Fruit fly (Drosophila melanogaster): ENCODE results near the gene RpS10b.
A peak's percentile ranks its signal among the peaks of the same experiment; 100 is the strongest.

The RpS10b gene

DNA sequence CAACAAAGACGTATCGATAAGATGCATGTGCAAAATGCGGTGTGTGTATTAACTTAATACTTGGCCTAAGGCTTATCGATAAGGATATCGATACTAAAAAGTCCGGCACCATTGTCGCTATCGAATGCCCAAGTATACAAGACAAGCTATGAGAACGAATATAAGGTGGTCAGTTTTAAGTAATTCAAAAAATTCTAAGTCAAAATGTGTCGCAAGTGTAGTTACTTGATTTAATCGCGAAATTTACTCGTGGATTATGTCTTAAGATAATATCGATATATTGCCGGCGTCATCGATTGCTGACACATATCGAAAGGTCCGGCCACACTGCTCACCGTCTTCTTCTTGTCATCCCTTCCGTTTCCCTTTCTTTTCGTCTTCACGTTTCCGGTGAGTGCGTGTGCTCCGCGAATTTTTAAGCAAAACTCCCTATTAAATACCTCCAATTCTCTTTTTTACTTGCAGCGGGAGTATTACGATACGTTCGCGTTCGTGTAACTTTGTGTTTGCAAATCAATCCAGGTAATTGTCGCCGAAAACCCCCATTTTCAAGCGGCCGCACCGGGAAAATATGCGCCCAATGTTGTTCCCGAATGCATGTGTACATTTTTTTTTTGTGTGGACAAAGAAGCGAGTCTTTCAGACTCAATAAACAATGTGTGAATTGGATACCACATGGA lies at the start of gene RpS10b (continued):
- TF ChIP-seq CG18011 (GFP tag; optimal IDR thresholded peaks at IDR 0.05) = peak; percentile 84
- peak; percentile 91 for TF ChIP-seq schlank (tag; optimal IDR thresholded peaks at IDR 0.05)
- peak; percentile 94 for TF ChIP-seq CG3281 (GFP tag; optimal IDR thresholded peaks at IDR 0.05)
- peak; percentile 48 for TF ChIP-seq Dp (GFP tag; optimal IDR thresholded peaks at IDR 0.05)
- peak; percentile 76 for TF ChIP-seq sob (GFP tag; IDR thresholded peaks at IDR 0.05)
- TF ChIP-seq az2 (GFP tag; optimal IDR thresholded peaks at IDR 0.05) = peak; percentile 67
- no peak for TF ChIP-seq Dfd (GFP tag; optimal IDR thresholded peaks at IDR 0.05)
- TF ChIP-seq Tbp (GFP tag; optimal IDR thresholded peaks at IDR 0.05) = peak; percentile 39
- peak; percentile 78 for TF ChIP-seq CG12769 (tag; optimal IDR thresholded peaks at IDR 0.05)
- TF ChIP-seq CG1603 (tag; optimal IDR thresholded peaks at IDR 0.05) = peak; percentile 82
- peak; percentile 81 for TF ChIP-seq dysf (GFP tag; IDR thresholded peaks at IDR 0.05)
- no peak for TF ChIP-seq Aef1 (GFP tag; IDR thresholded peaks at IDR 0.05)
- TF ChIP-seq CG2875 (GFP tag; optimal IDR thresholded peaks at IDR 0.05) = peak; percentile 91
- peak; percentile 88 for TF ChIP-seq Opbp (GFP tag; IDR thresholded peaks at IDR 0.05; ENCODE audit: partially characterized antibody)
- peak; percentile 42; the same call in 1 of the 2 replicates for TF ChIP-seq MBD-R2 (GFP tag; IDR thresholded peaks at IDR 0.05)
- TF ChIP-seq C15 (GFP tag; IDR thresholded peaks at IDR 0.05) = peak; percentile 25; the same call in 1 of the 3 replicates
- TF ChIP-seq vfl (GFP tag; optimal IDR thresholded peaks at IDR 0.05) = no peak
- peak; percentile 55; the same call in 1 of the 2 replicates for TF ChIP-seq sisA (GFP tag; IDR thresholded peaks at IDR 0.05)
- no peak for TF ChIP-seq Gsc (GFP tag; IDR thresholded peaks at IDR 0.05)
- TF ChIP-seq Adf1 (GFP tag; IDR thresholded peaks at IDR 0.05) = peak; percentile 32; the same call in 1 of the 2 replicates
- TF ChIP-seq disco-r (GFP tag; optimal IDR thresholded peaks at IDR 0.05) = peak; percentile 93
- TF ChIP-seq CG10366 (GFP tag; IDR thresholded peaks at IDR 0.05) = peak; percentile 71
- peak; percentile 83 for TF ChIP-seq salm (tag; optimal IDR thresholded peaks at IDR 0.05)
- peak; percentile 79 for TF ChIP-seq CG7556 (GFP tag; optimal IDR thresholded peaks at IDR 0.05)
- TF ChIP-seq CG3838 (GFP tag; optimal IDR thresholded peaks at IDR 0.05) = peak; percentile 54
- peak; percentile 86 for TF ChIP-seq Elba2 (GFP tag; optimal IDR thresholded peaks at IDR 0.05)
- TF ChIP-seq CG9727 (GFP tag; optimal IDR thresholded peaks at IDR 0.05) = peak; percentile 97
- TF ChIP-seq CG2712 (tag; optimal IDR thresholded peaks at IDR 0.05) = peak; percentile 74
- peak; percentile 88 for TF ChIP-seq phol (tag; optimal IDR thresholded peaks at IDR 0.05)
- TF ChIP-seq Nf-YC (tag; optimal IDR thresholded peaks at IDR 0.05) = peak; percentile 71
- peak; percentile 83 for TF ChIP-seq CG12299 (tag; optimal IDR thresholded peaks at IDR 0.05)
- peak; percentile 82 for TF ChIP-seq fu2 (GFP tag; optimal IDR thresholded peaks at IDR 0.05)
- peak; percentile 57 for TF ChIP-seq CG12942 (GFP tag; optimal IDR thresholded peaks at IDR 0.05)
- TF ChIP-seq CG2120 (GFP tag; optimal IDR thresholded peaks at IDR 0.05) = peak; percentile 65
- TF ChIP-seq sens-2 (GFP tag; IDR thresholded peaks at IDR 0.05) = peak; percentile 89
- TF ChIP-seq CG9797 (GFP tag; optimal IDR thresholded peaks at IDR 0.05) = peak; percentile 86
- TF ChIP-seq wdn (GFP tag; IDR thresholded peaks at IDR 0.05) = peak; percentile 72
- peak; percentile 84 for TF ChIP-seq CG6683 (GFP tag; optimal IDR thresholded peaks at IDR 0.05)
- peak; percentile 57; the same call in 1 of the 3 replicates for TF ChIP-seq CG7357 (GFP tag; IDR thresholded peaks at IDR 0.05)
- TF ChIP-seq CG10959 (GFP tag; IDR thresholded peaks at IDR 0.05) = peak; percentile 64
- TF ChIP-seq CG33213 (GFP tag; optimal IDR thresholded peaks at IDR 0.05) = peak; percentile 87
- TF ChIP-seq ro (GFP tag; IDR thresholded peaks at IDR 0.05) = no peak
- peak; percentile 77 for TF ChIP-seq CG9817 (tag; optimal IDR thresholded peaks at IDR 0.05)
- TF ChIP-seq zen2 (GFP tag; IDR thresholded peaks at IDR 0.05; ENCODE audit: partially characterized antibody) = peak; percentile 77; the same call in 1 of the 3 replicates
- peak; percentile 81 for TF ChIP-seq CG31365 (tag; optimal IDR thresholded peaks at IDR 0.05)
- peak; percentile 98 for TF ChIP-seq CG17385 (GFP tag; optimal IDR thresholded peaks at IDR 0.05)
- TF ChIP-seq CG10431 (GFP tag; optimal IDR thresholded peaks at IDR 0.05) = peak; percentile 96
- TF ChIP-seq Hr78 (GFP tag; optimal IDR thresholded peaks at IDR 0.05) = peak in 1 of 2 experiments; percentile 50
- TF ChIP-seq CG13775 (GFP tag; optimal IDR thresholded peaks at IDR 0.05) = peak; percentile 97

All from whole organism, embryonic.